Worm (Caenorhabditis elegans) whole organism, late embryonic: ENCODE data around the gene C23F12.4.

Experiments used
- K09A11.1 ChIP-seq: sonication (generic microtip); optimal IDR thresholded peaks from 2 replicates; lab custom pipeline; 2017; ENCODE audit warnings: antibody characterized with exemption, mild to moderate bottlenecking, missing genetic modification characterization, missing compliant biosample characterization; ENCODE audit not compliant: insufficient read depth
- nhr-11 ChIP-seq: fragments of 150-350 bp; optimal IDR thresholded peaks from 2 replicates; lab custom pipeline; 2014; ENCODE audit warnings: missing biosample characterization, missing genetic modification characterization
- tbx-2 ChIP-seq: sonication (generic microtip); optimal IDR thresholded peaks from 2 replicates; lab custom pipeline; 2016; ENCODE audit warnings: missing genetic modification characterization, missing compliant biosample characterization

DNA sequence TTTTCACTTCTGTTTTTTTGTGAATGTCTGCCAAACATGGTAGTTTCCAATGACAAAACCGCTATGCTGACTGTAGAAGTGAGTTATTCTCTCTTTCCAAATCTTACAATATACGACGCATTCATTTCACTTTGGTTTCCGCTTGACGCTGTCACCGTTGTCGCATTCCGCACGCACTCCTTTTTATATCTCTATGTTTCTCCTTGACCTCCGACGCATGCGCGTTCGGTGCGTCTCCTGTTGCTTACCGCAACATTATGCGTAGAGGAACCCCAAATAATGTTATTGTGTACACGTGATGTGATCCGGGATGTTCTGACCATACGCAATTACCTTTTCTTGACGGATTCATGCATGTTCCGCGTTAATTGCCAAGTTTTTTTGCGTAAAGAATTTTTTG lies 14.8 kb downstream of the C23F12.4 start:
- TF ChIP-seq nhr-11 (tag; lab: Kevin White, UChicago) (no peak), tbx-2 (tag; lab: Kevin White, UChicago) (no peak), K09A11.1 (tag; lab: Kevin White, UChicago) (no peak)
